Fruit fly (Drosophila melanogaster): ENCODE data around the gene sds22.

The sds22 gene

dm6 chr3R:17386168-17386819 is 5.1 kb upstream of the sds22 start (continued):
- TF ChIP-seq croc (GFP tag; conservative IDR thresholded peaks at IDR 0.05) (peak; percentile 64), tgo (GFP tag; IDR thresholded peaks at IDR 0.05) (peak; percentile 68), kni (GFP tag; optimal IDR thresholded peaks at IDR 0.05) (peak; percentile 11), CG12391 (tag; optimal IDR thresholded peaks at IDR 0.05) (peak; percentile 65), NfI (GFP tag; optimal IDR thresholded peaks at IDR 0.05) (peak; percentile 57), Jarid2 (GFP tag; optimal IDR thresholded peaks at IDR 0.05) (no peak), GATAe (GFP tag; conservative IDR thresholded peaks at IDR 0.05) (no peak), CG5180 (GFP tag; optimal IDR thresholded peaks at IDR 0.05) (peak; percentile 24), lilli (GFP tag; optimal IDR thresholded peaks at IDR 0.05) (peak; percentile 52), CG11504 (tag; optimal IDR thresholded peaks at IDR 0.05) (peak; percentile 85), pzg (GFP tag; optimal IDR thresholded peaks at IDR 0.05) (no peak), yki (optimal IDR thresholded peaks at IDR 0.05) (no peak), run (tag; optimal IDR thresholded peaks at IDR 0.05) (peak; percentile 55), ac (GFP tag; optimal IDR thresholded peaks at IDR 0.05) (peak; percentile 22), Fer1 (GFP tag; optimal IDR thresholded peaks at IDR 0.05) (peak; percentile 72), sd (tag; optimal IDR thresholded peaks at IDR 0.05) (no peak), Oli (tag; optimal IDR thresholded peaks at IDR 0.05) (peak; percentile 75), unc-4 (GFP tag; IDR thresholded peaks at IDR 0.05; ENCODE audit: partially characterized antibody) (no peak), Hr78 (GFP tag; optimal IDR thresholded peaks at IDR 0.05) (peak in 1 of 2 experiments; percentile 29), Atf-2 (GFP tag; optimal IDR thresholded peaks at IDR 0.05) (no peak), vvl (GFP tag; IDR thresholded peaks at IDR 0.05) (peak; percentile 87), CG14441 (GFP tag; IDR thresholded peaks at IDR 0.05) (peak; percentile 56), klu (GFP tag; IDR thresholded peaks at IDR 0.05) (no peak), dati (GFP tag; IDR thresholded peaks at IDR 0.05) (peak; percentile 55), lmd (GFP tag; IDR thresholded peaks at IDR 0.05) (peak; percentile 69), CG7928 (GFP tag; optimal IDR thresholded peaks at IDR 0.05) (no peak), trh (GFP tag; optimal IDR thresholded peaks at IDR 0.05) (no peak), wek (GFP tag; optimal IDR thresholded peaks at IDR 0.05) (peak; percentile 45), gsb-n (tag; optimal IDR thresholded peaks at IDR 0.05) (peak; percentile 57), esg (GFP tag; conservative IDR thresholded peaks at IDR 0.05) (peak; percentile 80), cato (GFP tag; optimal IDR thresholded peaks at IDR 0.05; ENCODE audit: borderline replicate concordance) (no peak), CG11560 (tag; IDR thresholded peaks at IDR 0.05) (no peak), dm (GFP tag; optimal IDR thresholded peaks at IDR 0.05) (no peak), maf-S (GFP tag; optimal IDR thresholded peaks at IDR 0.05) (peak; percentile 11), zf30C (GFP tag; optimal IDR thresholded peaks at IDR 0.05) (no peak), CG10462 (GFP tag; optimal IDR thresholded peaks at IDR 0.05) (peak; percentile 18), CG1832 (GFP tag; optimal IDR thresholded peaks at IDR 0.05) (no peak), E2f2 (GFP tag; IDR thresholded peaks at IDR 0.05) (peak; percentile 39), slbo (GFP tag; IDR thresholded peaks at IDR 0.05) (peak; percentile 59), Xrp1 (GFP tag; IDR thresholded peaks at IDR 0.05) (peak; percentile 86), tna (GFP tag; IDR thresholded peaks at IDR 0.05; ENCODE audit: partially characterized antibody) (no peak), dan (GFP tag; IDR thresholded peaks at IDR 0.05) (peak; percentile 20; the same call in 1 of the 2 replicates), hb (GFP tag; IDR thresholded peaks at IDR 0.05; ENCODE audit: partially characterized antibody) (no peak), az2 (GFP tag; optimal IDR thresholded peaks at IDR 0.05) (peak; percentile 67), CG14860 (GFP tag; IDR thresholded peaks at IDR 0.05; ENCODE audit: partially characterized antibody) (no peak), cad (GFP tag; optimal IDR thresholded peaks at IDR 0.05) (no peak), CG2875 (GFP tag; optimal IDR thresholded peaks at IDR 0.05) (peak; percentile 71), CG18599 (GFP tag; optimal IDR thresholded peaks at IDR 0.05) (peak; percentile 73), Deaf1 (tag; optimal IDR thresholded peaks at IDR 0.05) (no peak), ttk (GFP tag; IDR thresholded peaks at IDR 0.05) (peak; percentile 72)

All from whole organism, embryonic.